Worm (Caenorhabditis elegans): ENCODE measurements around the gene R08C7.5.

R08C7.5 gene

ce11 chrIV:4459342-4459741, 29.3 kb downstream of the R08C7.5 start:
- TF ChIP-seq klf-2 (GFP tag; conservative IDR thresholded peaks at IDR 0.05) (no peak), flt-1 (GFP tag; IDR thresholded peaks at IDR 0.05) (no peak), ztf-29 (GFP tag; IDR thresholded peaks at IDR 0.05) (no peak)

ce11 chrIV:4463132-4463531, 33.1 kb downstream of the R08C7.5 start, which contains the start of gene M01H9.2:
M01H9.2 (minus strand) TSS chrIV:4463232.
- TF ChIP-seq klf-2 (GFP tag; conservative IDR thresholded peaks at IDR 0.05) = no peak
- TF ChIP-seq ztf-23 (GFP tag; IDR thresholded peaks at IDR 0.05) = no peak
- no peak for TF ChIP-seq cog-1 (tag; optimal IDR thresholded peaks at IDR 0.05)
- no peak for TF ChIP-seq ref-1 (GFP tag; conservative IDR thresholded peaks at IDR 0.05)
- TF ChIP-seq ztf-29 (GFP tag; IDR thresholded peaks at IDR 0.05) = no peak
- TF ChIP-seq T22C8.4 (GFP tag; IDR thresholded peaks at IDR 0.05) = no peak
- no peak for TF ChIP-seq tab-1 (GFP tag; IDR thresholded peaks at IDR 0.05)
- TF ChIP-seq med-1 (GFP tag; optimal IDR thresholded peaks at IDR 0.05; ENCODE audit: insufficient read depth) = no peak
- no peak for TF ChIP-seq flt-1 (GFP tag; IDR thresholded peaks at IDR 0.05)

- TF ChIP-seq flt-1 (GFP tag; IDR thresholded peaks at IDR 0.05) = no peak
- TF ChIP-seq ref-1 (GFP tag; conservative IDR thresholded peaks at IDR 0.05) = no peak
- TF ChIP-seq ztf-23 (GFP tag; IDR thresholded peaks at IDR 0.05) = no peak
- no peak for TF ChIP-seq klf-2 (GFP tag; conservative IDR thresholded peaks at IDR 0.05)
- TF ChIP-seq T22C8.4 (GFP tag; IDR thresholded peaks at IDR 0.05) = no peak
- TF ChIP-seq tab-1 (GFP tag; IDR thresholded peaks at IDR 0.05) = no peak
- no peak for TF ChIP-seq cog-1 (tag; optimal IDR thresholded peaks at IDR 0.05)
- no peak for TF ChIP-seq med-1 (GFP tag; optimal IDR thresholded peaks at IDR 0.05; ENCODE audit: insufficient read depth)
- no peak for TF ChIP-seq ztf-29 (GFP tag; IDR thresholded peaks at IDR 0.05)
These were observed 35.2 kb downstream of the R08C7.5 start, which contains the start of gene M01H9.5 for ce11 chrIV:4465184-4465583. M01H9.5 (plus strand) TSS chrIV:4465484.

- TF ChIP-seq flt-1 (GFP tag; IDR thresholded peaks at IDR 0.05) (no peak), T22C8.4 (GFP tag; IDR thresholded peaks at IDR 0.05) (no peak), ref-1 (GFP tag; conservative IDR thresholded peaks at IDR 0.05) (no peak), klf-2 (GFP tag; conservative IDR thresholded peaks at IDR 0.05) (no peak), ztf-29 (GFP tag; IDR thresholded peaks at IDR 0.05) (0 out of 2 replicates have a peak, but pooled peaks have one; percentile 17), tab-1 (GFP tag; IDR thresholded peaks at IDR 0.05) (no peak), cog-1 (tag; optimal IDR thresholded peaks at IDR 0.05) (no peak)
These were observed 38.2 kb downstream of the R08C7.5 start for ce11 chrIV:4468046-4468727.

ce11 chrIV:4469055-4469454, 39.0 kb downstream of the R08C7.5 start:
- TF ChIP-seq med-1 (GFP tag; optimal IDR thresholded peaks at IDR 0.05; ENCODE audit: insufficient read depth) (no peak), flt-1 (GFP tag; IDR thresholded peaks at IDR 0.05) (no peak), T22C8.4 (GFP tag; IDR thresholded peaks at IDR 0.05) (no peak), cog-1 (tag; optimal IDR thresholded peaks at IDR 0.05) (no peak), ztf-29 (GFP tag; IDR thresholded peaks at IDR 0.05) (no peak), ztf-23 (GFP tag; IDR thresholded peaks at IDR 0.05) (no peak), klf-2 (GFP tag; conservative IDR thresholded peaks at IDR 0.05) (no peak), ref-1 (GFP tag; conservative IDR thresholded peaks at IDR 0.05) (no peak)

ce11 chrIV:4469770-4470709, 40.0 kb downstream of the R08C7.5 start:
- TF ChIP-seq T22C8.4 (GFP tag; IDR thresholded peaks at IDR 0.05) (no peak), ztf-23 (GFP tag; IDR thresholded peaks at IDR 0.05) (no peak), flt-1 (GFP tag; IDR thresholded peaks at IDR 0.05) (peak; percentile 28; the same call in 1 of the 2 replicates), tab-1 (GFP tag; IDR thresholded peaks at IDR 0.05) (peak; percentile 63; the same call in 1 of the 2 replicates), klf-2 (GFP tag; conservative IDR thresholded peaks at IDR 0.05) (no peak), ztf-29 (GFP tag; IDR thresholded peaks at IDR 0.05) (no peak), cog-1 (tag; optimal IDR thresholded peaks at IDR 0.05) (no peak)

ce11 chrIV:4470885-4471772, 41.1 kb downstream of the R08C7.5 start:
- TF ChIP-seq ztf-29 (GFP tag; IDR thresholded peaks at IDR 0.05) (no peak), cog-1 (tag; optimal IDR thresholded peaks at IDR 0.05) (no peak)

ce11 chrIV:4472418-4473173, 42.6 kb downstream of the R08C7.5 start:
- TF ChIP-seq T22C8.4 (GFP tag; IDR thresholded peaks at IDR 0.05) = no peak
- no peak for TF ChIP-seq ref-1 (GFP tag; conservative IDR thresholded peaks at IDR 0.05)
- no peak for TF ChIP-seq cog-1 (tag; optimal IDR thresholded peaks at IDR 0.05)
- no peak for TF ChIP-seq med-1 (GFP tag; optimal IDR thresholded peaks at IDR 0.05; ENCODE audit: insufficient read depth)
- no peak for TF ChIP-seq tab-1 (GFP tag; IDR thresholded peaks at IDR 0.05)
- TF ChIP-seq ztf-29 (GFP tag; IDR thresholded peaks at IDR 0.05) = no peak
- TF ChIP-seq klf-2 (GFP tag; conservative IDR thresholded peaks at IDR 0.05) = no peak
- TF ChIP-seq ztf-23 (GFP tag; IDR thresholded peaks at IDR 0.05) = no peak
- TF ChIP-seq flt-1 (GFP tag; IDR thresholded peaks at IDR 0.05) = no peak
